Worm (Caenorhabditis elegans): ENCODE data around the gene pals-24.
"Not testable (repeated sequence)": the region's sequence is repeated elsewhere in the genome, so short reads cannot be mapped to it uniquely, and the experiment has no call there.

pals-24 gene

DNA sequence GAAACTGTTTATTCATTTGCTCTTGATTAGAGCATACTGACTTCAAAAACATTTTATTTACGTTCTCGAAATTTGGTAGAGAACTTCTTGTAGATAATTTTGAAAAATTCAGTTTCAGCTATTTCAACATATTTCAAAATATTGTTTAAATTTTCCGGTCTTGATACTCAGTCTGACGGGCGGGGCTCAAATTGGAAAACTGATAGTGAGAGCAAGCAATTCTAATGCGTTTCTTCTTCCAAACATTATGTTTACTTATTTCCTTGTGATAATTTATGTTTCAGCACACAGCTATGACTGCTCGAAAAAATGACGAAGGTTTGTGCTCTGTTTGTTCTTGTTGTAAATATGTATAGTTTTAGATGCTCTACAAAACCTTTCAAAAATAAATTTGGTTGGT lies at the start of gene pals-24:
Gene pals-24, plus strand, starts transcription at position 237 of the 400 bp plus-strand sequence.
- TF ChIP-seq med-1 (GFP tag; optimal IDR thresholded peaks at IDR 0.05; ENCODE audit: insufficient read depth) (no peak), ztf-29 (GFP tag; IDR thresholded peaks at IDR 0.05) (no peak), flt-1 (GFP tag; IDR thresholded peaks at IDR 0.05) (no peak), ztf-23 (GFP tag; IDR thresholded peaks at IDR 0.05) (no peak), cog-1 (tag; optimal IDR thresholded peaks at IDR 0.05) (no peak), klf-2 (GFP tag; conservative IDR thresholded peaks at IDR 0.05) (no peak), ref-1 (GFP tag; conservative IDR thresholded peaks at IDR 0.05) (no peak), tab-1 (GFP tag; IDR thresholded peaks at IDR 0.05) (no peak), T22C8.4 (GFP tag; IDR thresholded peaks at IDR 0.05) (no peak)

ce11 chrIII:72078-72477 lies 48.2 kb upstream of the pals-24 start:
- TF ChIP-seq ztf-23 (GFP tag; IDR thresholded peaks at IDR 0.05), result no peak
- TF ChIP-seq tab-1 (GFP tag; IDR thresholded peaks at IDR 0.05), result no peak

DNA sequence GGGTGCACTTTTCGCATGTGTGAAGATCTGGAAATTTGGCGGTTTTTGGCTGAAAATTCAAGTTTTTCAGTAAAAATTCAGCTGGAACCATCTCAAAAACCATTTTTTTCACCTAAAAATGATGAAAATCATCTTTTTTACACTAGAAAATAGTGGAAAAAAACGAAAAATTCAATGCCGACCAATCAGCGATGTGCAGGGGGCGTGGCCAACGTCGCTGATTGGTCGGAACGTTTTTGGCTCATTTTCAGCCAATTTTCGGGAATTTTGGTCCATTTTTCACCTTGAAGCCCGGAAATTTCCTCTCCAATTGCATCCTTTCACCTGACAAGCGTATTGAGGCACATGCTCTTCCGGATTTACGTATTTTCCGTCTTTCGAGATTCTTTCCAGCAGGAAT lies 35.9 kb upstream of the pals-24 start:
- TF ChIP-seq tab-1 (GFP tag; IDR thresholded peaks at IDR 0.05) (no peak), ref-1 (GFP tag; conservative IDR thresholded peaks at IDR 0.05) (no peak), med-1 (GFP tag; optimal IDR thresholded peaks at IDR 0.05; ENCODE audit: insufficient read depth) (no peak), T22C8.4 (GFP tag; IDR thresholded peaks at IDR 0.05) (no peak)

- TF ChIP-seq T22C8.4 (GFP tag; IDR thresholded peaks at IDR 0.05), result no peak
- peak; percentile 61 for TF ChIP-seq cog-1 (tag; optimal IDR thresholded peaks at IDR 0.05)
Measured at ce11 chrIII:86316-86715, 33.9 kb upstream of the pals-24 start, which contains the start of gene attf-3. attf-3 (minus strand) TSS chrIII:86384.

DNA sequence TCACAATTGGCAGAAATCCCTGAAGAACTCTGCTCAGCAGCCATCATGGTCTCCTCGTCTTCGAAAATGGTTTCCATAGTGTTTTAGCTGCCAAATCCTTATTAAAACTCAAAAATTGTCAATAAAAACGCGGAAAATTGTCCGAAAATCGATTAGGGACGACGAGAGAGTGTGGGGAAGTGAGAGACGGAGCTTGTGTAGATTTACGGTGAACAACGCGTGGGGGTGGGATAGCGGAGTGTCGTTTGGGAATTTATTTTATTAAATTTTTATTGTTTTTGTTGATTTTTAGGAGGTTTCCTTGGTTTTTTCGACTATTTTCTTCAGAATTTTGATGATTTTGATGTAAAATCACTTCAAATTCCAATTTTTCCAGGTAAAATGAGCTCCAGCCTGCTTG lies 33.1 kb upstream of the pals-24 start, which contains the start of the genes F54C4.4 and mrpl-40:
Gene F54C4.4, minus strand, starts transcription at position 199 of the 400 bp plus-strand sequence.
Gene mrpl-40, plus strand, starts transcription at position 377 of the 400 bp plus-strand sequence.
- TF ChIP-seq T22C8.4 (GFP tag; IDR thresholded peaks at IDR 0.05) (peak; percentile 86), cog-1 (tag; optimal IDR thresholded peaks at IDR 0.05) (peak; percentile 33), flt-1 (GFP tag; IDR thresholded peaks at IDR 0.05) (no peak)

- TF ChIP-seq T22C8.4 (GFP tag; IDR thresholded peaks at IDR 0.05) (0 out of 2 replicates have a peak, but pooled peaks have one; percentile 28), cog-1 (tag; optimal IDR thresholded peaks at IDR 0.05) (no peak), ztf-29 (GFP tag; IDR thresholded peaks at IDR 0.05) (0 out of 2 replicates have a peak, but pooled peaks have one; percentile 26), tab-1 (GFP tag; IDR thresholded peaks at IDR 0.05) (peak; percentile 69; the same call in 1 of the 2 replicates), flt-1 (GFP tag; IDR thresholded peaks at IDR 0.05) (peak; percentile 81), med-1 (GFP tag; optimal IDR thresholded peaks at IDR 0.05; ENCODE audit: insufficient read depth) (no peak), ztf-23 (GFP tag; IDR thresholded peaks at IDR 0.05) (0 out of 2 replicates have a peak, but pooled peaks have one; percentile 35), ref-1 (GFP tag; conservative IDR thresholded peaks at IDR 0.05) (peak; percentile 44; the same call in 1 of the 2 replicates), klf-2 (GFP tag; conservative IDR thresholded peaks at IDR 0.05) (no peak)
Measured at ce11 chrIII:89155-89554, 31.1 kb upstream of the pals-24 start.

ce11 chrIII:92247-92646 lies 28.0 kb upstream of the pals-24 start:
- no peak for TF ChIP-seq ztf-23 (GFP tag; IDR thresholded peaks at IDR 0.05)
- TF ChIP-seq ref-1 (GFP tag; conservative IDR thresholded peaks at IDR 0.05), result no peak
- TF ChIP-seq flt-1 (GFP tag; IDR thresholded peaks at IDR 0.05), result no peak
- no peak for TF ChIP-seq T22C8.4 (GFP tag; IDR thresholded peaks at IDR 0.05)
- TF ChIP-seq tab-1 (GFP tag; IDR thresholded peaks at IDR 0.05), result no peak
- no peak for TF ChIP-seq cog-1 (tag; optimal IDR thresholded peaks at IDR 0.05)
- no peak for TF ChIP-seq klf-2 (GFP tag; conservative IDR thresholded peaks at IDR 0.05)
- TF ChIP-seq med-1 (GFP tag; optimal IDR thresholded peaks at IDR 0.05; ENCODE audit: insufficient read depth), result no peak
- no peak for TF ChIP-seq ztf-29 (GFP tag; IDR thresholded peaks at IDR 0.05)

DNA sequence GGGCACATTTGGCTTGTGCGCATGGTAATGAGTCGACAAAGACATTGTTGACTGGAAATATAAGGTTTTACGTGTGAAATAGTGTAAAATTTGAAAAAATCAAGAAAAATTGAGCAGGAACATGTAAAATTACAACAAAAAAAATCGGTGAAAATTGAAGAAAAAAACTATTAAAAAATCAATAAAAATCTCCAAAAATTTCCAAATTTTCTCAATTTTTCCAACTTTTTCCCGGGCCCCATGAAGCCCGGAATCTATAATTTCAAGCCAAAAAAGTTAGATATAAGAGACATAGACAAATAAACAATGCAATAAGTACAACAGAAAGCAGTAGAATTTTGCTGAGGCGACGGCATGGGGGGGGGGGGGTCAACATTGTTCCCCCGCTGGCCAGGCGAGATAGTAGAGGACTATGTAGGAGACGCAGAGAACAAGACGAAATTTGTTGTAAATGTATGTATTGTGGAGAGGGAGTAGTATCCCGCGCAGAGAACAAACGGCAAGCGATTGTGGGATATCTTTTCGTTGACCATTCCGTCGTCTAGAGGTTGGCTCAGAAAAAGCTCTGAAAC lies 25.4 kb upstream of the pals-24 start, which contains the start of gene pat-4:
Gene pat-4, minus strand, starts transcription at position 51 of the 572 bp plus-strand sequence.
- no peak for TF ChIP-seq tab-1 (GFP tag; IDR thresholded peaks at IDR 0.05)
- no peak for TF ChIP-seq ztf-23 (GFP tag; IDR thresholded peaks at IDR 0.05)
- TF ChIP-seq ref-1 (GFP tag; conservative IDR thresholded peaks at IDR 0.05), result no peak

DNA sequence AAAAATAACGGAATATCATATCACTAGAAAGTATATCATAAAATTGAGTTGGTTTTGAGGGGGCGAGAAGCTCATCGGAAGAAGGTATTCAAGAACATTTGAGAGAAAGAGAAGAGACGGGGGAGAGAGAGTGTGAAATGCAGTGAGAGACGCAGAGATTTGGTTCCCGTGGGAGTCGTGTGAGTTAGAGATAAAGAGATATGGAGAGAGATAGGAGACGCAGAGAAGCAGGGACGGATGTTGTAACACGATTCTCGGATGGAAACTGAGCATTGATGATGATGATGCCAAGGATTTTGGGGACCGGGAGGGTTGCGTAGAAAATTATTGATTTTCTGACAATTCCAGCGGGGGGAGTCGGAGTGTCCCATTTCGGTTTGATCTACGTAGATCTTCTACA lies 24.0 kb upstream of the pals-24 start:
- TF ChIP-seq ztf-23 (GFP tag; IDR thresholded peaks at IDR 0.05) (no peak), T22C8.4 (GFP tag; IDR thresholded peaks at IDR 0.05) (no peak), klf-2 (GFP tag; conservative IDR thresholded peaks at IDR 0.05) (no peak), cog-1 (tag; optimal IDR thresholded peaks at IDR 0.05) (no peak), tab-1 (GFP tag; IDR thresholded peaks at IDR 0.05) (no peak), ztf-29 (GFP tag; IDR thresholded peaks at IDR 0.05) (no peak), med-1 (GFP tag; optimal IDR thresholded peaks at IDR 0.05; ENCODE audit: insufficient read depth) (no peak)

- not testable (repeated sequence) for TF ChIP-seq klf-2 (GFP tag; conservative IDR thresholded peaks at IDR 0.05); ztf-29 (GFP tag; IDR thresholded peaks at IDR 0.05); med-1 (GFP tag; optimal IDR thresholded peaks at IDR 0.05; ENCODE audit: insufficient read depth)
Measured at ce11 chrIII:97018-97417, 23.2 kb upstream of the pals-24 start, which contains the start of gene C29F9.8. C29F9.8 (minus strand) TSS chrIII:97118.

DNA sequence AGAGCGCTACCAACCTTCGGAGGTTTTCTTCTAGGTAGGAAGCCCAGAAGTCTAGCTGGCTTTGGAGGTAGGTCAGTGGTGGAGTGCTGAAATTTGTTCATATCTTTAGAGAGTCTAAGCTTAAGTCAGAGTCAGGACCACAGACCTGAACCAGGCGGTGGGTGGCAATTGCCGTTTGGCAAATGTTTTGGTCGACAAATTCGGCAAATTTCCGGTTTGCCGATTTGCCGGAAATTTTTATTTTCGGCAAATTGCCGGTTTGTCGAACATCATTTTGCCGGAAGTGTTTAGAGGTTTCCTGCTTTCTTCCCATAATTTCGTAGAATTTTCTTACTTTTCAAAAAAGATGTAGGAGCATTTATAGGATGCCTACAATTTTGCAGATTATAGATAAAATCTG lies 21.4 kb upstream of the pals-24 start, which contains the start of gene C29F9.9:
Gene C29F9.9, minus strand, starts transcription at position 101 of the 400 bp plus-strand sequence.
- not testable (repeated sequence) for TF ChIP-seq tab-1 (GFP tag; IDR thresholded peaks at IDR 0.05); ref-1 (GFP tag; conservative IDR thresholded peaks at IDR 0.05); flt-1 (GFP tag; IDR thresholded peaks at IDR 0.05)
